Fruit fly (Drosophila melanogaster): ENCODE measurements around the gene santa-maria.

santa-maria gene

DNA sequence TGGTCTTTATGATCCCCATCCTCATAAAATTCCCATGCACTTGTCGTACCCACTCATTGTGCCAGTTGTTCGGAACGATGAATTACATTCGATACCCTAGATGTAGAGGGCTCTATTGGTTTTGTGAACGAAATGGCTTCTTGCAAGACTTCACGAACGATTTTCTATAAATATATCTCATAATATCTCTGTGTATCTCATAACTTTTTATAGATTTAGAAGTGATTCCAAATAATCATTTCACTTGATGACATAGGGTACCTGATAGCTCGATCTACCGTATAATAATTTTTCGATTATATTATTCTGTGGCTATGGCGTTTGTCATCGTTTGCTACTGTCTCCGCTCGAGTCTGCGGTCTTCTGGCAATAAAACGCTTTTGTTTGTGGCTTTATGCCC, 54.1 kb downstream of the santa-maria start (continued):
- TF ChIP-seq ac (GFP tag; optimal IDR thresholded peaks at IDR 0.05), result no peak
- TF ChIP-seq psq (GFP tag; optimal IDR thresholded peaks at IDR 0.05), result no peak
- TF ChIP-seq caup (GFP tag; optimal IDR thresholded peaks at IDR 0.05; ENCODE audit: severe bottlenecking), result peak; percentile 61
- peak; percentile 73 for TF ChIP-seq lilli (GFP tag; optimal IDR thresholded peaks at IDR 0.05)
- no peak for TF ChIP-seq CG11398 (GFP tag; optimal IDR thresholded peaks at IDR 0.05)
- TF ChIP-seq Hey (tag; optimal IDR thresholded peaks at IDR 0.05), result no peak
- TF ChIP-seq hbn (GFP tag; IDR thresholded peaks at IDR 0.05; ENCODE audit: partially characterized antibody), result no peak
- peak; percentile 54; the same call in 1 of the 2 replicates for TF ChIP-seq CG6272 (GFP tag; IDR thresholded peaks at IDR 0.05)
- peak; percentile 17 for TF ChIP-seq CG3407 (GFP tag; optimal IDR thresholded peaks at IDR 0.05)
- TF ChIP-seq zen (tag; optimal IDR thresholded peaks at IDR 0.05), result peak; percentile 15
- peak; percentile 63 for TF ChIP-seq D19B (GFP tag; optimal IDR thresholded peaks at IDR 0.05)
- no peak for TF ChIP-seq nerfin-1 (tag; optimal IDR thresholded peaks at IDR 0.05)
- TF ChIP-seq CG3726 (GFP tag; IDR thresholded peaks at IDR 0.05), result 0 out of 3 replicates have a peak, but pooled peaks have one; percentile 15
- no peak for TF ChIP-seq bbx (GFP tag; IDR thresholded peaks at IDR 0.05; ENCODE audit: partially characterized antibody)
- TF ChIP-seq MESR4 (GFP tag; optimal IDR thresholded peaks at IDR 0.05), result no peak
- peak; percentile 59 for TF ChIP-seq CG13296 (GFP tag; optimal IDR thresholded peaks at IDR 0.05)
- peak; percentile 54 for TF ChIP-seq CG11247 (GFP tag; IDR thresholded peaks at IDR 0.05)
- peak; percentile 45 for TF ChIP-seq CG12659 (GFP tag; optimal IDR thresholded peaks at IDR 0.05)
- peak; percentile 73 for TF ChIP-seq ind (GFP tag; optimal IDR thresholded peaks at IDR 0.05)
- TF ChIP-seq crol (GFP tag; IDR thresholded peaks at IDR 0.05), result no peak
- TF ChIP-seq E2f2 (GFP tag; IDR thresholded peaks at IDR 0.05), result peak; percentile 47
- no peak for TF ChIP-seq TFAM (GFP tag; optimal IDR thresholded peaks at IDR 0.05)
- TF ChIP-seq odd (GFP tag; optimal IDR thresholded peaks at IDR 0.05), result peak; percentile 18
- TF ChIP-seq oc (tag; optimal IDR thresholded peaks at IDR 0.05), result peak; percentile 41
- TF ChIP-seq ham (GFP tag; IDR thresholded peaks at IDR 0.05), result no peak
- peak; percentile 38 for TF ChIP-seq CG6254 (GFP tag; optimal IDR thresholded peaks at IDR 0.05)
- TF ChIP-seq gro (GFP tag; optimal IDR thresholded peaks at IDR 0.05), result no peak
- peak; percentile 63 for TF ChIP-seq ems (GFP tag; optimal IDR thresholded peaks at IDR 0.05)
- no peak for TF ChIP-seq CG8478 (optimal IDR thresholded peaks at IDR 0.05)
- TF ChIP-seq hb (GFP tag; IDR thresholded peaks at IDR 0.05; ENCODE audit: partially characterized antibody), result no peak
- TF ChIP-seq CG7372 (GFP tag; IDR thresholded peaks at IDR 0.05), result peak; percentile 64
- peak; percentile 52 for TF ChIP-seq Ssrp (tag; optimal IDR thresholded peaks at IDR 0.05)
- TF ChIP-seq NFAT (GFP tag; IDR thresholded peaks at IDR 0.05), result peak; percentile 51; the same call in 1 of the 2 replicates
- TF ChIP-seq CG3838 (GFP tag; optimal IDR thresholded peaks at IDR 0.05), result no peak
- TF ChIP-seq peb (GFP tag; IDR thresholded peaks at IDR 0.05), result 0 out of 2 replicates have a peak, but pooled peaks have one; percentile 34
- TF ChIP-seq HmgD (GFP tag; optimal IDR thresholded peaks at IDR 0.05), result no peak
- TF ChIP-seq CG8388 (GFP tag; optimal IDR thresholded peaks at IDR 0.05), result peak; percentile 60
- no peak for TF ChIP-seq CG13287 (GFP tag; IDR thresholded peaks at IDR 0.05; ENCODE audit: partially characterized antibody)
- TF ChIP-seq mam (GFP tag; optimal IDR thresholded peaks at IDR 0.05), result peak; percentile 67
- peak; percentile 65 for TF ChIP-seq CG32772 (GFP tag; IDR thresholded peaks at IDR 0.05)
- peak; percentile 54 for TF ChIP-seq CG5953 (GFP tag; IDR thresholded peaks at IDR 0.05)
- no peak for TF ChIP-seq CG11560 (tag; IDR thresholded peaks at IDR 0.05)
- TF ChIP-seq CG5245 (GFP tag; optimal IDR thresholded peaks at IDR 0.05), result no peak
- TF ChIP-seq CG14014 (GFP tag; IDR thresholded peaks at IDR 0.05), result peak; percentile 74
- TF ChIP-seq Tbp (GFP tag; optimal IDR thresholded peaks at IDR 0.05), result no peak
- TF ChIP-seq CoRest (tag; optimal IDR thresholded peaks at IDR 0.05), result peak; percentile 56
- TF ChIP-seq br (optimal IDR thresholded peaks at IDR 0.05), result no peak
- peak; percentile 82 for TF ChIP-seq gem (tag; optimal IDR thresholded peaks at IDR 0.05)
- no peak for TF ChIP-seq eyg (GFP tag; optimal IDR thresholded peaks at IDR 0.05)
- peak; percentile 55 for TF ChIP-seq unpg (GFP tag; optimal IDR thresholded peaks at IDR 0.05)
- no peak for TF ChIP-seq pfk (GFP tag; optimal IDR thresholded peaks at IDR 0.05)
- no peak for TF ChIP-seq ftz-f1 (GFP tag; optimal IDR thresholded peaks at IDR 0.05)
